Worm (Caenorhabditis elegans) whole organism, late embryonic: ENCODE data around the gene Y38E10A.33.
A peak's percentile ranks its signal among the peaks of the same experiment; 100 is the strongest.

Experiments
- ceh-19 ChIP-seq: fragments of 200-800 bp; sonication (Bioruptor generic); optimal IDR thresholded peaks from 2 replicates; lab custom pipeline; 2018; ENCODE audit warnings: mild to moderate bottlenecking, missing genetic modification characterization, missing compliant biosample characterization
- ceh-30 ChIP-seq: fragments of 150-350 bp; optimal IDR thresholded peaks from 2 replicates; lab custom pipeline; 2014; ENCODE audit warnings: missing biosample characterization, missing genetic modification characterization
- ceh-34 ChIP-seq: sonication (generic microtip); optimal IDR thresholded peaks from 2 replicates; lab custom pipeline; 2016; ENCODE audit warnings: mild to moderate bottlenecking, missing genetic modification characterization, missing compliant biosample characterization
- ceh-45 ChIP-seq: fragments of 200-800 bp; sonication (Bioruptor generic); IDR thresholded peaks from 2 replicates; pipeline ENCODE4 v1.3.6; 2022; ENCODE audit warnings: missing genetic modification reagents, missing genetic modification characterization, missing compliant biosample characterization
- ceh-9 ChIP-seq: sonication (generic microtip); optimal IDR thresholded peaks from 2 replicates; lab custom pipeline; 2016; ENCODE audit warnings: mild to moderate bottlenecking, missing genetic modification characterization, inconsistent platforms, missing compliant biosample characterization
- dmd-4 ChIP-seq: sonication (generic microtip); optimal IDR thresholded peaks from 2 replicates; lab custom pipeline; 2016; ENCODE audit warnings: borderline replicate concordance, missing genetic modification characterization, missing compliant biosample characterization
- fkh-6 ChIP-seq: sonication (generic microtip); optimal IDR thresholded peaks from 2 replicates; lab custom pipeline; 2016; ENCODE audit warnings: missing genetic modification characterization, missing compliant biosample characterization
- nfya-1 ChIP-seq: sonication (generic microtip); optimal IDR thresholded peaks from 2 replicates; lab custom pipeline; 2017; ENCODE audit warnings: missing genetic modification characterization, mild to moderate bottlenecking, missing compliant biosample characterization, antibody characterized with exemption, moderate library complexity
- nhr-11 ChIP-seq: fragments of 150-350 bp; optimal IDR thresholded peaks from 2 replicates; lab custom pipeline; 2014; ENCODE audit warnings: missing biosample characterization, missing genetic modification characterization
- unc-3 ChIP-seq, 2 experiments: fragments of 200-800 bp in 1 of 2; sonication (Bioruptor generic) in 1 of 2; sonication (generic microtip) in 1 of 2; conservative IDR thresholded peaks in 1 of 2; optimal IDR thresholded peaks in 1 of 2; 2 replicates each; pipeline versions ENCODE4 v1.3.6 to Lab custom; 2016 to 2022; ENCODE audit warnings: missing compliant biosample characterization in 2 of 2, missing genetic modification characterization in 2 of 2, missing genetic modification reagents in 1 of 2
- unc-86 ChIP-seq: sonication (generic microtip); optimal IDR thresholded peaks from 2 replicates; lab custom pipeline; 2016; ENCODE audit warnings: missing genetic modification characterization, missing compliant biosample characterization

- TF ChIP-seq nfya-1 (tag; lab: Kevin White, UChicago): peak; percentile 43
- TF ChIP-seq ceh-30 (tag; lab: Kevin White, UChicago): no peak
- no peak for TF ChIP-seq nhr-11
- TF ChIP-seq ceh-19 (GFP tag; lab: Kevin White, UChicago): peak; percentile 38
- peak; percentile 24 for TF ChIP-seq fkh-6 (tag; lab: Kevin White, UChicago)
- no peak for TF ChIP-seq ceh-9 (tag; lab: Kevin White, UChicago)
- no peak for TF ChIP-seq dmd-4
- TF ChIP-seq ceh-45 (GFP tag; lab: Robert Waterston, UW): no peak
- no peak for TF ChIP-seq unc-86
- TF ChIP-seq unc-3 (GFP tag; conservative IDR thresholded peaks at IDR 0.05; lab: Robert Waterston, UW): no peak
- peak; percentile 18 for TF ChIP-seq unc-3 (tag; optimal IDR thresholded peaks at IDR 0.05; lab: Kevin White, UChicago)
- TF ChIP-seq ceh-34 (tag; lab: Kevin White, UChicago): no peak
Measured at ce11 chrII:12677975-12678866, 1.2 kb downstream of the Y38E10A.33 start.
